Worm (Caenorhabditis elegans) whole organism, mixed stage, embryonic: ENCODE measurements around the gene R09H3.3.

ENCODE experiments used
- ces-1 ChIP-seq: fragments of 150-350 bp; optimal IDR thresholded peaks from 2 replicates; lab custom pipeline; 2014; ENCODE audit warnings: missing biosample characterization, missing genetic modification reagents, missing genetic modification characterization
- cnd-1 ChIP-seq: fragments of 200-800 bp; sonication (Bioruptor generic); optimal IDR thresholded peaks from 2 replicates; lab custom pipeline; 2018; ENCODE audit warnings: mild to moderate bottlenecking, missing genetic modification characterization, missing compliant biosample characterization
- elt-3 ChIP-seq: fragments of 150-350 bp; optimal IDR thresholded peaks from 2 replicates; lab custom pipeline; 2014; ENCODE audit warnings: missing biosample characterization, missing genetic modification characterization
- ham-2 ChIP-seq: fragments of 200-800 bp; sonication (Bioruptor generic); optimal IDR thresholded peaks from 2 replicates; lab custom pipeline; 2018; ENCODE audit warnings: mild to moderate bottlenecking, missing genetic modification characterization, missing compliant biosample characterization
- mab-5 ChIP-seq: fragments of 150-350 bp; optimal IDR thresholded peaks from 2 replicates; lab custom pipeline; 2014; ENCODE audit warnings: missing biosample characterization, missing genetic modification characterization
- nhr-12 ChIP-seq: fragments of 150-350 bp; optimal IDR thresholded peaks from 2 replicates; lab custom pipeline; 2014; ENCODE audit warnings: missing biosample characterization, missing genetic modification characterization
- nhr-237 ChIP-seq: fragments of 150-350 bp; optimal IDR thresholded peaks from 2 replicates; lab custom pipeline; 2014; ENCODE audit warnings: missing biosample characterization, missing genetic modification characterization
- pha-4 ChIP-seq: fragments of 150-350 bp; optimal IDR thresholded peaks from 2 replicates; lab custom pipeline; 2018; ENCODE audit warnings: missing biosample characterization, missing genetic modification reagents, missing genetic modification characterization
- snpc-4 ChIP-seq: fragments of 150-350 bp; optimal IDR thresholded peaks from 2 replicates; lab custom pipeline; 2014; ENCODE audit warnings: missing biosample characterization, missing genetic modification characterization
- unc-39 ChIP-seq: fragments of 150-350 bp; optimal IDR thresholded peaks from 2 replicates; lab custom pipeline; 2014; ENCODE audit warnings: missing biosample characterization, missing genetic modification characterization
- unc-62 ChIP-seq: fragments of 150-350 bp; optimal IDR thresholded peaks from 2 replicates; lab custom pipeline; 2014; ENCODE audit warnings: missing biosample characterization, missing genetic modification reagents, missing genetic modification characterization

ce11 chrX:1674056-1674455, 5.4 kb upstream of the R09H3.3 start, which contains the start of gene tbx-31:
- TF ChIP-seq nhr-12 (tag; lab: Kevin White, UChicago) (no peak), snpc-4 (tag; lab: Kevin White, UChicago) (no peak), ham-2 (no peak), ces-1 (GFP tag; lab: Kevin White, UChicago) (no peak), pha-4 (tag; lab: Kevin White, UChicago) (no peak), unc-39 (tag; lab: Kevin White, UChicago) (no peak), nhr-237 (tag; lab: Kevin White, UChicago) (no peak), mab-5 (tag; lab: Kevin White, UChicago) (no peak), elt-3 (no peak), cnd-1 (no peak), unc-62 (no peak)
